Fruit fly (Drosophila melanogaster): Measurements from ENCODE around the gene Gat.

The Gat gene

DNA sequence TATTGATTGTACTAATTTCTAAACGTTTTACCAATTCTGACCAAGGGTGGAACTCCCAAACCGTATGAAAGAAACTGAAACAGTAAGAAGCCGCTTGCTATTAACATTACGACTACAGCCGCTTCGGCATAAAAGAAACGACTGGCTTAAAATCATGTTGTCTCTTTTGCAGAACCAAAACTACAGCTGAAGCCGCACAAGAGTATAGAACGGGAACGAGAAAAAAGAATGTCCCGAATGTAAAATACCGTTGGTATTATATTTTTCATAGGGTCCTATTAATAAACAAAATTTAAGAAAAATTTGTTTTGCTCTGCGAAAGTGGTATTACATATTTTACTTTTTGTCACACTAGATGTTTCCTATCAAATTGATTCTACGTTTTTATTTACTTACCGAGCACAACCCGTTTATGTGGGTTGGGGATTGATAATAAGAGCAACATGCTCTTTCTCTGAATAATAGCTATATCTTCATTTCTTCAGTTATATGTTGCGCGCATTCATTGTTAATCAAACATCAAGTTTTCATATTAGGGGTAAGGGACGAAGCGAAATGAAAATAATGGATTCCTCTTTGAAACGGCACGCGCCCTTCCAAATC lies 17.0 kb downstream of the Gat start, which contains the start of gene Ekar:
Ekar (minus strand) TSS at position 143 of the 603 bp plus-strand sequence.
- TF ChIP-seq Eip93F (GFP tag; optimal IDR thresholded peaks at IDR 0.05), result no peak
- no peak for TF ChIP-seq Sox102F (GFP tag; optimal IDR thresholded peaks at IDR 0.05)
- TF ChIP-seq net (GFP tag; optimal IDR thresholded peaks at IDR 0.05), result no peak

DNA sequence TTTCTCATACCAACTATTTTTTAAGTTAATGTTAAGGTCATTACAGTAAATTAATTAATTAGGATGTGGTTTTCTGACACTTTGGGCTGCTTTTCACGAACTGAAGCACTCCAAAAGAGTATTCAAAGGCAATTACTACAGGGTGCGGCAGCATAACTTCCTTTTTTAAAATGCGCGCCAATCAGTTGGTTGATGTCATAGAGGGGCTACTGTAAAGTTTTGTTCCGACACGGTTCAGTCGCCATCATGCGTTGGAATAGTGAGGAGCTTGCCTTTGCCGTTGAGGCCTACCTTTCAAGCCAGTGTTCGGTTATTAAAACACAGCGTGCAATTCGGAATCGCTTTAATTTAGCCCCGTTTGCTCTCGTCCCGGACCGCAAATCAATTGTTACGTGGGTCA lies 17.9 kb downstream of the Gat start:
- TF ChIP-seq CG6163 (GFP tag; IDR thresholded peaks at IDR 0.05), result no peak
- TF ChIP-seq dsx (GFP tag; optimal IDR thresholded peaks at IDR 0.05; ENCODE audit: poor library complexity, severe bottlenecking), result no peak
- no peak for TF ChIP-seq fd85E (GFP tag; optimal IDR thresholded peaks at IDR 0.05)
- TF ChIP-seq Sox102F (GFP tag; optimal IDR thresholded peaks at IDR 0.05), result no peak
- TF ChIP-seq achi (GFP tag; optimal IDR thresholded peaks at IDR 0.05), result no peak
- no peak for TF ChIP-seq spab (GFP tag; optimal IDR thresholded peaks at IDR 0.05)

DNA sequence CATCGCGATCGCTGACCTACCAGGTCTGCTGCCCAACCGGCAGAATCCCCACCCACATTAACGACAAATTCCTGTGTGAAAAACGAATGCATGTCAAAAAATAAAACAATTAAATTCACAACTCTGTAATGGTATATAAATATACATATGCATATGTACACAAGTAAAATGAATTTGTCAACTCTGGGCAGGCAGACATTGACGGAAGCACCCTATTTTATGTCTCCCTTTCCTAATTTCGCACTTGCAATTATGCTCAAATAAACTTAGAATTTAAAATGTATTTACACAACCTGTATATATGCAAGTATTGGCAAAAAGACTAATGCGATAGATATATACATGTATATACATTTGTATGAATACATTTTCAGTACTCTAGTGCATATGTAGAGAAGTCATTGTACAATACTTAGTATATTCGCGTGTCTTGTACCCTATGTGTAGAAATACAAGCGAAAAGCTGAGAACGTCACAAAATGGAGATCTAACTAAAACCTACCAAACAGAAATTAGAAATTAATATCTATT lies 29.6 kb downstream of the Gat start:
- no peak for TF ChIP-seq eg (GFP tag; IDR thresholded peaks at IDR 0.05)
- TF ChIP-seq fd85E (GFP tag; optimal IDR thresholded peaks at IDR 0.05), result no peak
- TF ChIP-seq spab (GFP tag; optimal IDR thresholded peaks at IDR 0.05), result no peak
- TF ChIP-seq achi (GFP tag; optimal IDR thresholded peaks at IDR 0.05), result no peak
- TF ChIP-seq vri (GFP tag; optimal IDR thresholded peaks at IDR 0.05), result no peak
- TF ChIP-seq CG6792 (GFP tag; optimal IDR thresholded peaks at IDR 0.05), result no peak
- TF ChIP-seq topi (GFP tag; optimal IDR thresholded peaks at IDR 0.05), result no peak
- TF ChIP-seq acj6 (GFP tag; optimal IDR thresholded peaks at IDR 0.05), result no peak
- no peak for TF ChIP-seq CG10669 (GFP tag; optimal IDR thresholded peaks at IDR 0.05)
- TF ChIP-seq esn (GFP tag; optimal IDR thresholded peaks at IDR 0.05), result no peak

DNA sequence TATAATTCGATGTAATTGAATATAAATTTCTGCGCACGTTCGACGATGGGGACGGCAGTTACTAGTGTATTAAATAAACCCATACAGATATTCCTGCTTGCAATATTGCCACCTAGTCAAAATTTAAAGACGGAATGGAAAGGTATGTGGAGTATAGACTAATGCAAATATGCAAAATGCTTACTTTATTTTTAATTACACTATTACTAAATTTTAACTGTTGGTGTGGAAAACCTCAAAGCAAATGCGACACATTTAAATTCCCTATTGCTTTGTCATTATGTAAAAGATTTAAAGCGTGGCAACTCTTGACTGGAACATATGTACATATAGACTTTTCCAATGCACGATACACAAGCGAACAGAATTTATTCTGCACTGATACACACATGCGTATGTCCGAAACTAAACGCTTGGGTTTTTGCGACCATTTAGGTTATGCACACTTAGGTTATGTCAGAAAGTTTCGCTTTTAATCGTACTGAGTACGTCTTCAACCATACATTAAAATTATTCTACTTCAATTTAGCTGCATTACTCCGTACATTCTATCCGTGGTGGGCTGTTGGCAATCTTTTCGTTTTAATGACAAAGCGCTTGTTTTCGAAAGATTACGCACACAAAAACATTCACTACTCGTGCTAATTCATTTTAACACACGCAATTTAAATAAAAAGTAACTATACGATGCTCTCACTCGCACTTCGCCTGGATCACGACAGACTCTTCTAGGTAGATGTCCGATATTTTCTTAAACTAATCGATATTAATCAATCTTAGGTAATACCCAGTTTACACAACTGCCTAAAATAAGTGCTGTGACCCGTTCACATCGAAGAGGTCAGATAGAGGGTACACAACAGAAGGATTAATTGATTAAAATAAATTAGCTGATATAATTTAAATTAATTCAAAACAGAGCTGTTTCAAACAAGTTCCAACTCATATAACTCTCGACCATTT lies 30.7 kb downstream of the Gat start, which contains the start of gene gw:
gw (minus strand) TSS at position 725 of the 963 bp plus-strand sequence.
- TF ChIP-seq CG6163 (GFP tag; IDR thresholded peaks at IDR 0.05), result no peak
- TF ChIP-seq CG10669 (GFP tag; optimal IDR thresholded peaks at IDR 0.05), result peak; percentile 4
- TF ChIP-seq CG9139 (GFP tag; optimal IDR thresholded peaks at IDR 0.05), result peak; percentile 21
- no peak for TF ChIP-seq achi (GFP tag; optimal IDR thresholded peaks at IDR 0.05)
- TF ChIP-seq Lpt (GFP tag; optimal IDR thresholded peaks at IDR 0.05), result peak; percentile 66
- peak; percentile 33 for TF ChIP-seq fd85E (GFP tag; optimal IDR thresholded peaks at IDR 0.05)
- no peak for TF ChIP-seq CG11294 (GFP tag; IDR thresholded peaks at IDR 0.05)
- peak; percentile 84 for TF ChIP-seq CG10631 (GFP tag; optimal IDR thresholded peaks at IDR 0.05)
- peak in 1 of 2 experiments; percentile 61 for TF ChIP-seq salr (GFP tag; optimal IDR thresholded peaks at IDR 0.05)
- peak; percentile 6 for TF ChIP-seq dac (GFP tag; optimal IDR thresholded peaks at IDR 0.05)
- no peak for TF ChIP-seq svp (GFP tag)
- no peak for TF ChIP-seq CG4318 (GFP tag; optimal IDR thresholded peaks at IDR 0.05)
- peak; percentile 77 for TF ChIP-seq cyc (GFP tag; optimal IDR thresholded peaks at IDR 0.05)
- no peak for TF ChIP-seq spab (GFP tag; optimal IDR thresholded peaks at IDR 0.05)
- peak; percentile 96 for TF ChIP-seq Eip78C (GFP tag)
- peak; percentile 59 to 79 for TF ChIP-seq ss (GFP tag; optimal IDR thresholded peaks at IDR 0.05)
- TF ChIP-seq Gug (GFP tag; IDR thresholded peaks at IDR 0.05), result no peak
- peak; percentile 82 for TF ChIP-seq Sox102F (GFP tag; optimal IDR thresholded peaks at IDR 0.05)
- peak; percentile 87 for TF ChIP-seq CG31627 (GFP tag; optimal IDR thresholded peaks at IDR 0.05)
- no peak for TF ChIP-seq net (GFP tag; optimal IDR thresholded peaks at IDR 0.05)
- peak; percentile 74 for TF ChIP-seq Ets96B (tag; optimal IDR thresholded peaks at IDR 0.05)
- TF ChIP-seq lz (GFP tag; optimal IDR thresholded peaks at IDR 0.05), result peak; percentile 84
- TF ChIP-seq CG32006 (GFP tag; optimal IDR thresholded peaks at IDR 0.05), result no peak
- peak; percentile 77 for TF ChIP-seq CG8319 (GFP tag; optimal IDR thresholded peaks at IDR 0.05)
- TF ChIP-seq CG6808 (GFP tag; optimal IDR thresholded peaks at IDR 0.05), result peak; percentile 78
- peak; percentile 85 for TF ChIP-seq OdsH (GFP tag; optimal IDR thresholded peaks at IDR 0.05)
- TF ChIP-seq eg (GFP tag; IDR thresholded peaks at IDR 0.05), result no peak
- TF ChIP-seq acj6 (GFP tag; optimal IDR thresholded peaks at IDR 0.05), result peak; percentile 85
- no peak for TF ChIP-seq CG8119 (GFP tag; IDR thresholded peaks at IDR 0.05)
- no peak for TF ChIP-seq CG3919 (GFP tag; optimal IDR thresholded peaks at IDR 0.05)
- peak; percentile 5 for TF ChIP-seq Blimp-1 (GFP tag; optimal IDR thresholded peaks at IDR 0.05)
- TF ChIP-seq pdm3 (GFP tag; optimal IDR thresholded peaks at IDR 0.05), result peak; percentile 89
- TF ChIP-seq topi (GFP tag; optimal IDR thresholded peaks at IDR 0.05), result peak; percentile 87
- no peak for TF ChIP-seq fd59A (GFP tag; optimal IDR thresholded peaks at IDR 0.05)
- peak; percentile 93 for TF ChIP-seq fkh (GFP tag; optimal IDR thresholded peaks at IDR 0.05)
